Worm (Caenorhabditis elegans) whole organism, L2 larva: ENCODE results near the gene ZK185.1.

Experiments used
- C34F6.9 ChIP-seq: fragments of 150-350 bp; optimal IDR thresholded peaks from 2 replicates; lab custom pipeline; 2014; ENCODE audit warnings: missing biosample characterization, missing genetic modification characterization
- F13H6.1 ChIP-seq: sonication (generic microtip); optimal IDR thresholded peaks from 2 replicates; lab custom pipeline; 2016; ENCODE audit warnings: missing genetic modification characterization, missing compliant biosample characterization
- Y55F3AM.14 ChIP-seq: fragments of 200-800 bp; sonication (Bioruptor generic); optimal IDR thresholded peaks from 2 replicates; lab custom pipeline; 2018; ENCODE audit warnings: mild to moderate bottlenecking, missing genetic modification characterization, missing compliant biosample characterization
- ZK546.5 ChIP-seq: sonication (generic microtip); optimal IDR thresholded peaks from 2 replicates; lab custom pipeline; 2017; ENCODE audit warnings: missing biosample characterization, missing genetic modification characterization
- ama-1 ChIP-seq: fragments of 150-350 bp; optimal IDR thresholded peaks from 2 replicates; lab custom pipeline; 2018; ENCODE audit warnings: inconsistent platforms
- blmp-1 ChIP-seq: sonication (generic microtip); optimal IDR thresholded peaks from 2 replicates; lab custom pipeline; 2017; ENCODE audit warnings: missing genetic modification characterization, mild to moderate bottlenecking, missing compliant biosample characterization, antibody characterized with exemption, moderate library complexity; ENCODE audit not compliant: insufficient read depth
- ceh-16 ChIP-seq: fragments of 150-350 bp; optimal IDR thresholded peaks from 2 replicates; lab custom pipeline; 2014; ENCODE audit warnings: missing biosample characterization, missing genetic modification characterization
- ceh-82 ChIP-seq: fragments of 150-350 bp; optimal IDR thresholded peaks from 2 replicates; lab custom pipeline; 2014; ENCODE audit warnings: missing biosample characterization, missing genetic modification characterization
- crh-2 ChIP-seq: sonication (generic microtip); optimal IDR thresholded peaks from 2 replicates; lab custom pipeline; 2017; ENCODE audit warnings: missing biosample characterization, missing genetic modification characterization
- elt-1 ChIP-seq: fragments of 150-350 bp; optimal IDR thresholded peaks from 2 replicates; lab custom pipeline; 2014; ENCODE audit warnings: missing biosample characterization, missing genetic modification characterization
- fos-1 ChIP-seq: fragments of 150-350 bp; optimal IDR thresholded peaks from 2 replicates; lab custom pipeline; 2014; ENCODE audit warnings: missing biosample characterization, missing genetic modification characterization
- gmeb-1 ChIP-seq: fragments of 150-350 bp; optimal IDR thresholded peaks from 2 replicates; lab custom pipeline; 2014; ENCODE audit warnings: missing biosample characterization, missing genetic modification characterization
- lin-11 ChIP-seq: fragments of 150-350 bp; sonication (generic microtip); optimal IDR thresholded peaks from 2 replicates; lab custom pipeline; 2014; ENCODE audit warnings: missing biosample characterization, missing genetic modification characterization, inconsistent platforms, mixed read lengths
- lin-13 ChIP-seq: fragments of 150-350 bp; optimal IDR thresholded peaks from 2 replicates; lab custom pipeline; 2014; ENCODE audit warnings: missing biosample characterization, missing genetic modification reagents, missing genetic modification characterization
- lin-39 ChIP-seq: fragments of 150-350 bp; optimal IDR thresholded peaks from 2 replicates; lab custom pipeline; 2014; ENCODE audit warnings: missing biosample characterization, missing genetic modification reagents, missing genetic modification characterization
- lsy-2 ChIP-seq, 2 experiments: fragments of 150-350 bp in 1 of 2; sonication (generic microtip) in 1 of 2; optimal IDR thresholded peaks; 2 replicates each; lab custom pipeline; 2014 to 2017; ENCODE audit warnings: missing biosample characterization in 2 of 2, missing genetic modification characterization in 2 of 2
- mbf-1 ChIP-seq: sonication (generic microtip); optimal IDR thresholded peaks from 2 replicates; lab custom pipeline; 2017; ENCODE audit warnings: missing biosample characterization, missing genetic modification characterization
- mdl-1 ChIP-seq, 2 experiments: fragments of 150-350 bp in 1 of 2; sonication (generic microtip) in 1 of 2; optimal IDR thresholded peaks; 2 replicates each; lab custom pipeline; 2017; ENCODE audit warnings: missing biosample characterization in 2 of 2, missing genetic modification characterization in 2 of 2
- nhr-11 ChIP-seq: fragments of 150-350 bp; optimal IDR thresholded peaks from 2 replicates; lab custom pipeline; 2014; ENCODE audit warnings: missing biosample characterization, missing genetic modification characterization
- nhr-12 ChIP-seq: fragments of 150-350 bp; optimal IDR thresholded peaks from 2 replicates; lab custom pipeline; 2014; ENCODE audit warnings: missing biosample characterization, missing genetic modification characterization
- nhr-129 ChIP-seq: fragments of 150-350 bp; optimal IDR thresholded peaks from 2 replicates; lab custom pipeline; 2014; ENCODE audit warnings: missing biosample characterization, missing genetic modification characterization
- nhr-21 ChIP-seq: fragments of 150-350 bp; optimal IDR thresholded peaks from 2 replicates; lab custom pipeline; 2014; ENCODE audit warnings: missing biosample characterization, missing genetic modification characterization
- nhr-23 ChIP-seq: fragments of 150-350 bp; optimal IDR thresholded peaks from 2 replicates; lab custom pipeline; 2014; ENCODE audit warnings: missing biosample characterization, missing genetic modification reagents, missing genetic modification characterization
- nhr-25 ChIP-seq: fragments of 150-350 bp; sonication (generic microtip); optimal IDR thresholded peaks from 3 replicates; lab custom pipeline; 2014; ENCODE audit warnings: missing biosample characterization, missing genetic modification characterization
- nhr-77 ChIP-seq: fragments of 150-350 bp; optimal IDR thresholded peaks from 2 replicates; lab custom pipeline; 2014; ENCODE audit warnings: missing biosample characterization, missing genetic modification characterization
- peb-1 ChIP-seq: fragments of 150-350 bp; optimal IDR thresholded peaks from 2 replicates; lab custom pipeline; 2014; ENCODE audit warnings: missing biosample characterization, missing genetic modification characterization
- sem-4 ChIP-seq: fragments of 150-350 bp; optimal IDR thresholded peaks from 2 replicates; lab custom pipeline; 2014; ENCODE audit warnings: missing biosample characterization, missing genetic modification reagents, missing genetic modification characterization
- sma-3 ChIP-seq: sonication (generic microtip); optimal IDR thresholded peaks from 2 replicates; lab custom pipeline; 2016; ENCODE audit warnings: missing genetic modification reagents, missing genetic modification characterization, missing compliant biosample characterization
- sma-9 ChIP-seq, 2 experiments: fragments of 150-350 bp in 1 of 2; sonication (generic microtip) in 1 of 2; optimal IDR thresholded peaks; 2 replicates each; lab custom pipeline; 2014 to 2016; ENCODE audit warnings: missing genetic modification characterization in 2 of 2, mild to moderate bottlenecking in 1 of 2, missing biosample characterization in 1 of 2, missing compliant biosample characterization in 1 of 2, missing genetic modification reagents in 1 of 2, moderate library complexity in 1 of 2
- unc-39 ChIP-seq: fragments of 150-350 bp; optimal IDR thresholded peaks from 2 replicates; lab custom pipeline; 2014; ENCODE audit warnings: missing biosample characterization, missing genetic modification characterization
- unc-55 ChIP-seq: fragments of 150-350 bp; sonication (generic microtip); optimal IDR thresholded peaks from 3 replicates; lab custom pipeline; 2014; ENCODE audit warnings: missing biosample characterization, missing genetic modification reagents, missing genetic modification characterization
- unc-62 ChIP-seq: fragments of 150-350 bp; optimal IDR thresholded peaks from 2 replicates; lab custom pipeline; 2014; ENCODE audit warnings: missing biosample characterization, missing genetic modification reagents, missing genetic modification characterization
- zag-1 ChIP-seq: fragments of 150-350 bp; optimal IDR thresholded peaks from 2 replicates; lab custom pipeline; 2014; ENCODE audit warnings: missing biosample characterization, missing genetic modification characterization
- ztf-11 ChIP-seq: sonication (generic microtip); optimal IDR thresholded peaks from 2 replicates; lab custom pipeline; 2017; ENCODE audit warnings: missing biosample characterization, missing genetic modification characterization

ZK185.1 gene

ce11 chrIV:4524943-4525342 lies 23.4 kb upstream of the ZK185.1 start, which contains the start of gene ZK180.6:
ZK180.6 (minus strand) TSS chrIV:4525043.
- TF ChIP-seq gmeb-1 (tag; lab: Kevin White, UChicago) (no peak), sma-3 (GFP tag; lab: Kevin White, UChicago) (no peak), unc-55 (GFP tag; lab: Kevin White, UChicago) (no peak), nhr-23 (tag; lab: Kevin White, UChicago) (no peak), nhr-21 (no peak), ztf-11 (tag; lab: Kevin White, UChicago) (no peak), peb-1 (tag; lab: Kevin White, UChicago) (no peak), crh-2 (tag; lab: Kevin White, UChicago) (no peak), nhr-25 (no peak), lin-11 (no peak), nhr-77 (tag; lab: Kevin White, UChicago) (no peak), lin-13 (GFP tag; lab: Kevin White, UChicago) (no peak), lin-39 (tag; lab: Kevin White, UChicago) (no peak), zag-1 (no peak), blmp-1 (no peak), sma-9 (GFP tag; optimal IDR thresholded peaks at IDR 0.05; lab: Kevin White, UChicago) (no peak), sma-9 (tag; optimal IDR thresholded peaks at IDR 0.05; lab: Kevin White, UChicago) (no peak)

- TF ChIP-seq lsy-2 (tag; optimal IDR thresholded peaks at IDR 0.05; lab: Kevin White, UChicago): no peak
- no peak for TF ChIP-seq nhr-25
- no peak for TF ChIP-seq nhr-129
- no peak for TF ChIP-seq ceh-82 (tag; lab: Kevin White, UChicago)
- TF ChIP-seq nhr-11 (tag; lab: Kevin White, UChicago): no peak
- no peak for TF ChIP-seq crh-2 (tag; lab: Kevin White, UChicago)
- TF ChIP-seq sma-3 (GFP tag; lab: Kevin White, UChicago): no peak
- no peak for TF ChIP-seq mbf-1 (tag; lab: Kevin White, UChicago)
- no peak for TF ChIP-seq unc-39 (tag; lab: Kevin White, UChicago)
- no peak for TF ChIP-seq nhr-12
- no peak for TF ChIP-seq blmp-1
These were observed 22.3 kb upstream of the ZK185.1 start for ce11 chrIV:4526028-4526427.

DNA sequence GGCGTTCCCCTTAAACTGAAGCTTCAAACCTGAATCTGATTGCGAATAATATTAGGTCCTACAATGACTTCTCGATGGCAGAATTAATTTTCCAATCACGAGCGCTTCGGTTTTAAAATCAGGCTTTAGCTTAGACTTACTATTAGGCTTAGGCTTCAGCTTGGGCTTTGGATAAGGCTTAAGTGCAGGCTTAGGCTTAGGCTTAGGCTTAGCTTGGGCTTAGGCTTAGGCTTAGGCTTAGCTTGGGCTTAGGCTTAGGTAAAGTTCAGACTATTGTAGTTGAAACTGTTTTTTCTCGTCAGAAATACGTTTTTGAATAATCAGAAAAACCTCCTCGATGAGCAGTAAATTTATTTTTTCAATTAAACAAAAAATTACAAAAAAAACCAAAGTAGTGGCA lies 21.6 kb upstream of the ZK185.1 start:
- no peak for TF ChIP-seq ama-1 (lab: Kevin White, UChicago)
- no peak for TF ChIP-seq C34F6.9
- TF ChIP-seq nhr-21: no peak
- TF ChIP-seq blmp-1: no peak
- no peak for TF ChIP-seq nhr-25
- TF ChIP-seq elt-1: no peak
- no peak for TF ChIP-seq lin-11
- TF ChIP-seq nhr-12: no peak
- TF ChIP-seq mdl-1 (tag; optimal IDR thresholded peaks at IDR 0.05; lab: Kevin White, UChicago): no peak
- TF ChIP-seq F13H6.1 (tag; lab: Kevin White, UChicago): no peak
- no peak for TF ChIP-seq ceh-16 (tag; lab: Kevin White, UChicago)

DNA sequence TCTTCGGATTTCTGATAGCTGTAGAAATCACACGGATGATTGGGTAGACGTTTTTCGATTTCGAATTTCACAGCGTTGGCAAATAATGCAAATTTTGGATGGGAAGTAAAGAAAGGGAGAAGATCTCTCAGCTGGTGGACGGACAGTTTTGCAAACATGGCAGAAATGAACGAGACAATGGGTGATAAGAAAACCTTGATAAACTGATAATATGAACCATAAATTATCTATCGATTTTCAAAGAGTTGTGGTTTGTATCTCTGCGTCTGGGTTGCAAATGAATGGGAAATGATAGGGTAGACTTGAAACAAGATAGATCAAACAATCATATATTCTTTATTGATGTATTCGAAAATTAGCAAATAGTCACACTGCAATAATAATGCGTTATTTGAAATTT lies 18.2 kb upstream of the ZK185.1 start, which contains the start of gene ZK185.3:
TSS of gene ZK185.3 (minus strand) at position 263 of the 400 bp plus-strand sequence.
- TF ChIP-seq sma-9 (GFP tag; optimal IDR thresholded peaks at IDR 0.05; lab: Kevin White, UChicago) (peak; percentile 35), sma-9 (tag; optimal IDR thresholded peaks at IDR 0.05; lab: Kevin White, UChicago) (no peak), sem-4 (tag; lab: Kevin White, UChicago) (no peak), fos-1 (tag; lab: Kevin White, UChicago) (peak; percentile 77), gmeb-1 (tag; lab: Kevin White, UChicago) (no peak)

- no peak for TF ChIP-seq gmeb-1 (tag; lab: Kevin White, UChicago)
- no peak for TF ChIP-seq ceh-82 (tag; lab: Kevin White, UChicago)
- no peak for TF ChIP-seq Y55F3AM.14 (GFP tag; lab: Kevin White, UChicago)
- no peak for TF ChIP-seq ZK546.5 (tag; lab: Kevin White, UChicago)
- no peak for TF ChIP-seq lin-39 (tag; lab: Kevin White, UChicago)
- TF ChIP-seq C34F6.9: no peak
- TF ChIP-seq unc-62 (GFP tag; lab: Kevin White, UChicago): no peak
- TF ChIP-seq crh-2 (tag; lab: Kevin White, UChicago): no peak
- no peak for TF ChIP-seq nhr-21
- no peak for TF ChIP-seq ceh-16 (tag; lab: Kevin White, UChicago)
These were observed 15.3 kb upstream of the ZK185.1 start, which contains the start of gene ZK185.4 for ce11 chrIV:4533025-4533424. ZK185.4 (minus strand) TSS chrIV:4533125.
